Worm (Caenorhabditis elegans) whole organism, L1 larva: Measurements from ENCODE around the gene frpr-14.

Experiments used
- ama-1 ChIP-seq: fragments of 150-350 bp; optimal IDR thresholded peaks from 2 replicates; lab custom pipeline; 2014
- blmp-1 ChIP-seq: fragments of 150-350 bp; optimal IDR thresholded peaks from 2 replicates; lab custom pipeline; 2014; ENCODE audit warnings: missing biosample characterization, missing genetic modification characterization
- elt-2 ChIP-seq: sonication (generic microtip); optimal IDR thresholded peaks from 2 replicates; lab custom pipeline; 2016; ENCODE audit warnings: missing genetic modification characterization, mild to moderate bottlenecking, inconsistent platforms, missing compliant biosample characterization, missing genetic modification reagents
- fos-1 ChIP-seq: fragments of 150-350 bp; optimal IDR thresholded peaks from 2 replicates; lab custom pipeline; 2014; ENCODE audit warnings: missing biosample characterization, missing genetic modification characterization
- nhr-11 ChIP-seq: fragments of 150-350 bp; optimal IDR thresholded peaks from 2 replicates; lab custom pipeline; 2014; ENCODE audit warnings: missing biosample characterization, missing genetic modification characterization
- nhr-237 ChIP-seq: fragments of 150-350 bp; optimal IDR thresholded peaks from 2 replicates; lab custom pipeline; 2014; ENCODE audit warnings: missing biosample characterization, missing genetic modification characterization
- nhr-28 ChIP-seq: fragments of 150-350 bp; optimal IDR thresholded peaks from 2 replicates; lab custom pipeline; 2014; ENCODE audit warnings: missing biosample characterization, missing genetic modification characterization
- pax-3 ChIP-seq: fragments of 200-800 bp; sonication (Bioruptor generic); optimal IDR thresholded peaks from 2 replicates; lab custom pipeline; 2018; ENCODE audit warnings: mild to moderate bottlenecking, missing genetic modification characterization, moderate library complexity, missing compliant biosample characterization
- snpc-4 ChIP-seq: fragments of 150-350 bp; optimal IDR thresholded peaks from 2 replicates; lab custom pipeline; 2014; ENCODE audit warnings: missing biosample characterization, missing genetic modification characterization
- unc-30 ChIP-seq: sonication (generic microtip); optimal IDR thresholded peaks from 2 replicates; lab custom pipeline; 2017; ENCODE audit warnings: missing biosample characterization, missing genetic modification characterization

DNA sequence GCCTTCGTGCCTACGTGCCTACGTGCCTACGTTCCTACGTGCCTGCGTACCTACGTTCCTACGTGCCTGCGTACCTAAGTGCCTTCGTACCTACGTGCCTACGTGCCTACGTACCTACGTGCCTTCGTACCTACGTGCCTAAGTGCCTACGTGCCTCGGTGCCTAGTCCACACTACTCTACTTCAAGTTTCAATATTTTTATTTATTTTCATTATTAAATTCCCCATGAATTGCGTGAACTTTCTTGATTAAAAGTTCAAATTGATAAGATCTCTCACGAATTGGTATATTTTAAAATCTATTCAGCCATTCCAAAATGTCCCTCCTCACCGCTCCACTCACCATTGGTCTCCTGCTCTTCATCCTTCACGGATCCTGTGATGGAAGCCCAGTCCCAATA, 23.4 kb downstream of the frpr-14 start, which contains the start of gene Y39F10C.3:
- TF ChIP-seq ama-1 (no peak), pax-3 (tag; lab: Kevin White, UChicago) (no peak), unc-30 (tag; lab: Kevin White, UChicago) (no peak), nhr-11 (no peak), elt-2 (tag; lab: Kevin White, UChicago) (no peak), nhr-28 (tag; lab: Kevin White, UChicago) (no peak), nhr-237 (tag; lab: Kevin White, UChicago) (no peak), fos-1 (tag; lab: Kevin White, UChicago) (no peak), snpc-4 (tag; lab: Kevin White, UChicago) (no peak), blmp-1 (tag; lab: Kevin White, UChicago) (no peak)
